Fruit fly (Drosophila melanogaster): ENCODE measurements around the gene Zmynd8.

DNA sequence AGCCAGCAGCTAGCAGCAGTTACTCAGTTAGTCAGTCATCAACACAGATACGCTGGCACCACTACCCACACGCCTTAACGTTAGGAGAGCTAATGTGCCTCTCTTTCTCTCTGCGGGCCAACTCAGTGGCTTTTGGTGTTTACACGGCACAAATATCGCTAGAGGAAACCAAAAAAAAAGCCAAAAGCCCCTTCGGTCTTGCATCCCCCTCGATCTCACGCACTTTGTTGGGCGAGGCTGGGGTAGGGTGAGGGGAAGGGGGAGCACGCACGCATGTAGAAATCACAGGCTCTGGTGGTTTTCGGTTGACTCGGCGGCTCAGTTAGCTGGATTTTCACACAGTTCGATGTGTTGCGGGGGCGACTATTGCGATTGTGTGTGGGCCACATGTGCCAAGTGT, 52.7 kb downstream of the Zmynd8 start:
- TF ChIP-seq bab1 (GFP tag; optimal IDR thresholded peaks at IDR 0.05), result no peak
- TF ChIP-seq kay (GFP tag; ENCODE audit: borderline replicate concordance), result no peak
- TF ChIP-seq ovo (GFP tag; optimal IDR thresholded peaks at IDR 0.05), result no peak
- no peak for TF ChIP-seq pad (GFP tag; optimal IDR thresholded peaks at IDR 0.05)
- no peak for TF ChIP-seq CG7101 (tag; optimal IDR thresholded peaks at IDR 0.05)
- no peak for TF ChIP-seq CG5204 (GFP tag; optimal IDR thresholded peaks at IDR 0.05)
- TF ChIP-seq CG7045 (GFP tag; optimal IDR thresholded peaks at IDR 0.05), result no peak
- TF ChIP-seq cnc (optimal IDR thresholded peaks at IDR 0.05), result no peak
- TF ChIP-seq tj (GFP tag; optimal IDR thresholded peaks at IDR 0.05), result no peak
- no peak for TF ChIP-seq Crg-1 (GFP tag; optimal IDR thresholded peaks at IDR 0.05)
- no peak for TF ChIP-seq CG11617 (GFP tag; optimal IDR thresholded peaks at IDR 0.05)
- no peak for TF ChIP-seq CG14711 (tag; optimal IDR thresholded peaks at IDR 0.05)
